Worm (Caenorhabditis elegans): ENCODE data around the gene zip-5.

Gene zip-5

DNA sequence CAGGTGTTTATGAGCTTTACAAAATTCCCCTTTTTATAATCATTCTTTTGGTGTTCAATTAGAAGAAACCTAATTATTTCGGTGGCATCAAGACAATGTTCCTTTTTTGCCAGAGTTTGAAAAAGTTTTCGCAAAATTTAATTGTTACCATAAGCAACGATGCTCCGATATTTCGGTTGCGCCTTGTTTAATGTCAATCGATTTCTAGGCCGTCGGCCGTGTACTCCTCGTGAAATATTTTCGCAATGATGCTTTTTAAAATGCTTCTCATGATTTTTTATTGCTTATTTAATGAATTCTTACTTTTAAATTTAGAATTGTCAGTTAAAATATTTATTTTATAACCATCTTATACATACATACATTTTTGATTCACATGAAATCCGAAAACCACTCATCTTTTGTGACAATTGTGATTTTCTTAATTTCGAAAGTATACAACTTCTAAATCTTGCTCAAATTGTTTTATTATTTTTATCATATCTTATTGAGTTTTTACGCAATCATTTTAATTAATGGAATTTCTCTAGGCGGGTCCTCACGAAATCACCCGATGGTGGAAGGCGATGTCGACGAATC is 48.8 kb downstream of the zip-5 start, which contains the start of gene C50B6.3 (continued):
- TF ChIP-seq hmg-1.2 (GFP tag; IDR thresholded peaks at IDR 0.05) (0 out of 2 replicates have a peak, but pooled peaks have one; percentile 35), madf-6 (GFP tag; IDR thresholded peaks at IDR 0.05) (peak; percentile 82), mcd-1 (GFP tag; IDR thresholded peaks at IDR 0.05) (peak; percentile 59; the same call in 1 of the 2 replicates), F39B2.1 (GFP tag; IDR thresholded peaks at IDR 0.05) (no peak), ceh-79 (tag; optimal IDR thresholded peaks at IDR 0.05) (no peak), sdz-38 (tag; optimal IDR thresholded peaks at IDR 0.05) (no peak), akir-1 (GFP tag; optimal IDR thresholded peaks at IDR 0.05) (peak; percentile 63), B0336.3 (GFP tag; IDR thresholded peaks at IDR 0.05) (no peak), B0035.1 (tag; optimal IDR thresholded peaks at IDR 0.05) (no peak), snpc-3.4 (tag; optimal IDR thresholded peaks at IDR 0.05) (peak; percentile 42), nfya-2 (GFP tag; IDR thresholded peaks at IDR 0.05) (no peak), attf-3 (GFP tag; conservative IDR thresholded peaks at IDR 0.05) (peak; percentile 99), bed-2 (GFP tag; IDR thresholded peaks at IDR 0.05) (0 out of 2 replicates have a peak, but pooled peaks have one; percentile 23), ZK185.1 (tag; optimal IDR thresholded peaks at IDR 0.05; ENCODE audit: poor library complexity, severe bottlenecking) (peak; percentile 96), tbp1 (GFP tag; optimal IDR thresholded peaks at IDR 0.05) (no peak), gei-17 (GFP tag; optimal IDR thresholded peaks at IDR 0.05) (no peak), rec-8 (tag; optimal IDR thresholded peaks at IDR 0.05) (peak in 1 of 2 experiments; percentile 14), lir-1 (GFP tag; conservative IDR thresholded peaks at IDR 0.05) (no peak)

DNA sequence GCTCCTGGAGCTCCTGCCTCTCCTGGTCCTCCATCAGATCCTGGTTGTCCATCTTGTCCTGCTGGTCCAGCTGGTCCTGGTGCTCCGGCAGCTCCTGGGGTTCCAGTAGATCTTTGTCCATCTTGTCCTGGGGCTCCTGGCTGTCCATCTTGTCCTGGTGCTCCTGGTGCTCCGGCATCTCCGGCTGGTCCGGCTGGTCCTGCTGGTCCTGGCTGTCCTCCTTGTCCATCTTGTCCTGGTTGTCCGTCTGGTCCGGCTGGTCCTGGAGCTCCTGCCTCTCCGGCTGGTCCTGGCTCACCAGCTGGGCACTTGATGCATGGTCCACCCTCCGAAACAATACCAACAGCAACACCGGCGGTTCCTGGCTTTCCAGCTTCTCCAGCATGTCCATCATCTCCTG is 52.9 kb downstream of the zip-5 start:
- TF ChIP-seq ztf-25 (GFP tag; IDR thresholded peaks at IDR 0.05) (0 out of 2 replicates have a peak, but pooled peaks have one; percentile 38), dox-1 (GFP tag; IDR thresholded peaks at IDR 0.05) (0 out of 2 replicates have a peak, but pooled peaks have one; percentile 38), egrh-3 (GFP tag; IDR thresholded peaks at IDR 0.05) (peak; percentile 93), F37B4.10 (GFP tag; IDR thresholded peaks at IDR 0.05) (0 out of 2 replicates have a peak, but pooled peaks have one; percentile 83)

DNA sequence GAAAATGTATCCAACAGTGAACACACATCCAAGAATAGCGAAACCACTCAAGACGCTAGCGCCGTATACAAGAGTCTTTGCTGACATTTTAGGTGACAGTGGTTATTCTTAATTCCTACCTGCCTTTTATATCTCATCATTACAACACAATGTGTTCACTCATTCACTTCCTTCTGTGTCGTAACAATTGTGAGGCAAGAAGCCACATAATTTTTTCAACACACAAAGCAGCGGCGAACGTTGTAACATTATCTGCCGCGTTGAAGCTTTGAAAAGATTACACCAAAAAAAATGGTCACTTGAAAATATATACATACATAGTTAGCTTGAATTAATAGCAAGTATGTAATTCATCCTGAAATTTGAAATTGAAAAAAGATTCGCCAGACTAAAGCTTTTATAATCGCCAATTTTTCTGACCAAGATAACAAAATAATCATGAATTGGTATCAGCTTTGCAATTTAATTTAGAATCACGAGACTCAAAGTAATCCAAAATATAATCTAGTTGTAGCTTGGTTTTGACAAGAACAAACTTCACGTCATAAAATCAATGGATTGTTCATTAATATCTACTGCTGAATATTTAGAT is 53.7 kb downstream of the zip-5 start, which contains the start of the genes col-161 and srh-18:
Gene col-161 (minus strand): TSS at position 101 of the 592 bp plus-strand sequence.
Gene srh-18 (plus strand): TSS at position 542 of the 592 bp plus-strand sequence.
- TF ChIP-seq ztf-18 (tag; optimal IDR thresholded peaks at IDR 0.05) = no peak
- no peak for TF ChIP-seq attf-5 (GFP tag; optimal IDR thresholded peaks at IDR 0.05)
- no peak for TF ChIP-seq F33H1.4 (GFP tag; IDR thresholded peaks at IDR 0.05)
- no peak for TF ChIP-seq T07F8.4 (tag; optimal IDR thresholded peaks at IDR 0.05)
- TF ChIP-seq dpff-1 (tag; optimal IDR thresholded peaks at IDR 0.05) = no peak
- TF ChIP-seq mel-28 (tag; optimal IDR thresholded peaks at IDR 0.05; ENCODE audit: borderline replicate concordance) = no peak
- no peak for TF ChIP-seq attf-3 (GFP tag; conservative IDR thresholded peaks at IDR 0.05)
- TF ChIP-seq ztf-25 (GFP tag; IDR thresholded peaks at IDR 0.05) = no peak
- no peak for TF ChIP-seq hrde-1 (tag; optimal IDR thresholded peaks at IDR 0.05; ENCODE audit: borderline replicate concordance)
- no peak for TF ChIP-seq fkh-3 (tag; optimal IDR thresholded peaks at IDR 0.05)
- TF ChIP-seq madf-3 (GFP tag; IDR thresholded peaks at IDR 0.05) = no peak
- TF ChIP-seq rcor-1 (GFP tag; IDR thresholded peaks at IDR 0.05) = no peak
- TF ChIP-seq B0261.1 (tag; optimal IDR thresholded peaks at IDR 0.05) = no peak
- no peak for TF ChIP-seq athp-1 (tag; optimal IDR thresholded peaks at IDR 0.05)
- no peak for TF ChIP-seq somi-1 (GFP tag; optimal IDR thresholded peaks at IDR 0.05)
- TF ChIP-seq repo-1 (tag; optimal IDR thresholded peaks at IDR 0.05) = no peak
- no peak for TF ChIP-seq snpc-1.1 (tag; optimal IDR thresholded peaks at IDR 0.05; ENCODE audit: insufficient read depth)
- TF ChIP-seq lsl-1 (GFP tag; optimal IDR thresholded peaks at IDR 0.05) = no peak
- no peak for TF ChIP-seq F49E8.2 (tag; optimal IDR thresholded peaks at IDR 0.05; ENCODE audit: insufficient read depth)
- no peak for TF ChIP-seq F55B11.4 (tag; optimal IDR thresholded peaks at IDR 0.05; ENCODE audit: borderline replicate concordance, insufficient read depth)

Data from whole organism, young adult.